Worm (Caenorhabditis elegans): ENCODE data around the gene his-72.
A peak's percentile ranks its signal among the peaks of the same experiment; 100 is the strongest.

Gene his-72

ce11 chrIII:12318794-12319193, 50.1 kb downstream of the his-72 start, which contains the start of gene Y75B8A.28 (continued):
- TF ChIP-seq saeg-2 (GFP tag; IDR thresholded peaks at IDR 0.05) (no peak), mes-2 (tag; optimal IDR thresholded peaks at IDR 0.05; ENCODE audit: poor library complexity, severe bottlenecking) (peak; percentile 13), arid-1 (GFP tag; conservative IDR thresholded peaks at IDR 0.05) (no peak), aha-1 (tag) (no peak), lin-29 (GFP tag; IDR thresholded peaks at IDR 0.05) (no peak), hmg-1.1 (GFP tag; IDR thresholded peaks at IDR 0.05) (no peak), rbr-2 (tag; optimal IDR thresholded peaks at IDR 0.05) (no peak), lin-1 (GFP tag; IDR thresholded peaks at IDR 0.05) (peak; percentile 67; the same call in 1 of the 2 replicates), ztf-11 (tag; optimal IDR thresholded peaks at IDR 0.05) (no peak), Y75B8A.6 (GFP tag; IDR thresholded peaks at IDR 0.05) (no peak), unc-62 (GFP tag; optimal IDR thresholded peaks at IDR 0.05 in 1 of 2) (no peak), unc-62 (tag; optimal IDR thresholded peaks at IDR 0.05) (no peak), zag-1 (tag; optimal IDR thresholded peaks at IDR 0.05) (no peak), nhr-76 (tag; optimal IDR thresholded peaks at IDR 0.05) (no peak), mdt-29 (GFP tag; IDR thresholded peaks at IDR 0.05) (no peak), nhr-25 (tag; optimal IDR thresholded peaks at IDR 0.05; ENCODE audit: borderline replicate concordance, insufficient read depth) (no peak), duxl-1 (tag; optimal IDR thresholded peaks at IDR 0.05; ENCODE audit: poor library complexity) (no peak), daf-19 (GFP tag; conservative IDR thresholded peaks at IDR 0.05) (no peak), F49E8.2 (tag; optimal IDR thresholded peaks at IDR 0.05; ENCODE audit: borderline replicate concordance) (no peak), nhr-10 (tag; optimal IDR thresholded peaks at IDR 0.05) (no peak), dmd-6 (GFP tag; IDR thresholded peaks at IDR 0.05) (peak; percentile 88), nhr-77 (tag; optimal IDR thresholded peaks at IDR 0.05) (peak; percentile 47), F37D6.2 (tag; optimal IDR thresholded peaks at IDR 0.05) (no peak), skn-1 (tag; optimal IDR thresholded peaks at IDR 0.05) (no peak), madf-9 (GFP tag; conservative IDR thresholded peaks at IDR 0.05) (no peak), dpl-1 (GFP tag; optimal IDR thresholded peaks at IDR 0.05) (no peak), snpc-1.2 (GFP tag; IDR thresholded peaks at IDR 0.05) (no peak), ceh-44 (GFP tag; IDR thresholded peaks at IDR 0.05) (no peak), unc-130 (GFP tag; optimal IDR thresholded peaks at IDR 0.05) (no peak)

ce11 chrIII:12317492-12317891, 51.4 kb downstream of the his-72 start:
- peak; percentile 86 for TF ChIP-seq pqm-1 (tag; optimal IDR thresholded peaks at IDR 0.05)
- TF ChIP-seq nhr-28 (tag; optimal IDR thresholded peaks at IDR 0.05) = peak; percentile 83
- peak; percentile 92 for TF ChIP-seq nhr-41 (GFP tag; IDR thresholded peaks at IDR 0.05)
- TF ChIP-seq dmd-6 (GFP tag; IDR thresholded peaks at IDR 0.05) = peak; percentile 86
- peak; percentile 38 for TF ChIP-seq lin-13 (GFP tag; optimal IDR thresholded peaks at IDR 0.05)
- peak; percentile 76 for TF ChIP-seq dve-1 (tag; optimal IDR thresholded peaks at IDR 0.05; ENCODE audit: insufficient read depth)
- no peak for TF ChIP-seq zag-1 (tag; optimal IDR thresholded peaks at IDR 0.05)
- TF ChIP-seq vab-7 (GFP tag; IDR thresholded peaks at IDR 0.05) = no peak
- peak; percentile 24; the same call in 1 of the 2 replicates for TF ChIP-seq lin-38 (GFP tag; IDR thresholded peaks at IDR 0.05)
- TF ChIP-seq mes-2 (tag; optimal IDR thresholded peaks at IDR 0.05; ENCODE audit: poor library complexity, severe bottlenecking) = peak; percentile 4
- no peak for TF ChIP-seq daf-16 (GFP tag; optimal IDR thresholded peaks at IDR 0.05)
- peak; percentile 88 for TF ChIP-seq daf-16 (tag; optimal IDR thresholded peaks at IDR 0.05)
- no peak for TF ChIP-seq ceh-82 (tag; optimal IDR thresholded peaks at IDR 0.05)
- peak; percentile 88 for TF ChIP-seq php-3 (GFP tag; IDR thresholded peaks at IDR 0.05)
- TF ChIP-seq lin-1 (GFP tag; IDR thresholded peaks at IDR 0.05) = peak; percentile 87
- peak in 1 of 2 experiments; percentile 90 for TF ChIP-seq unc-62 (GFP tag; optimal IDR thresholded peaks at IDR 0.05 in 1 of 2)
- no peak for TF ChIP-seq unc-62 (tag; optimal IDR thresholded peaks at IDR 0.05)
- TF ChIP-seq ceh-20 (GFP tag; IDR thresholded peaks at IDR 0.05) = no peak
- peak; percentile 79 for TF ChIP-seq hlh-11 (tag; optimal IDR thresholded peaks at IDR 0.05)
- TF ChIP-seq nhr-6 (tag; optimal IDR thresholded peaks at IDR 0.05) = peak; percentile 81
- no peak for TF ChIP-seq mep-1 (tag; optimal IDR thresholded peaks at IDR 0.05)
- TF ChIP-seq Y5F2A.4 (GFP tag; optimal IDR thresholded peaks at IDR 0.05) = no peak
- peak; percentile 49 for TF ChIP-seq hlh-30 (tag; optimal IDR thresholded peaks at IDR 0.05; ENCODE audit: insufficient read depth)

Data from whole organism, L4 larva.